Worm (Caenorhabditis elegans) whole organism, early embryonic: ENCODE data around the gene idpa-2.

Source experiments
- B0310.2 ChIP-seq: sonication (generic microtip); optimal IDR thresholded peaks from 2 replicates; lab custom pipeline; 2016; ENCODE audit warnings: mild to moderate bottlenecking, missing genetic modification characterization, missing compliant biosample characterization
- F13C5.2 ChIP-seq: sonication (generic microtip); optimal IDR thresholded peaks from 2 replicates; lab custom pipeline; 2017; ENCODE audit warnings: mild to moderate bottlenecking, missing genetic modification characterization, inconsistent platforms, missing compliant biosample characterization
- aly-1 ChIP-seq: sonication (generic microtip); optimal IDR thresholded peaks from 2 replicates; lab custom pipeline; 2016; ENCODE audit warnings: missing genetic modification characterization, missing compliant biosample characterization
- ama-1 ChIP-seq: fragments of 150-350 bp; optimal IDR thresholded peaks from 2 replicates; lab custom pipeline; 2014
- ceh-13 ChIP-seq: fragments of 200-800 bp; sonication (Bioruptor generic); optimal IDR thresholded peaks from 2 replicates; lab custom pipeline; 2018; ENCODE audit warnings: mild to moderate bottlenecking, missing genetic modification characterization, missing compliant biosample characterization
- ceh-36 ChIP-seq: sonication (generic microtip); optimal IDR thresholded peaks from 2 replicates; lab custom pipeline; 2016; ENCODE audit warnings: missing genetic modification characterization, inconsistent platforms, missing compliant biosample characterization
- ets-7 ChIP-seq: sonication (generic microtip); optimal IDR thresholded peaks from 2 replicates; lab custom pipeline; 2016; ENCODE audit warnings: missing genotype, missing genetic modification characterization, missing compliant biosample characterization
- flt-1 ChIP-seq: fragments of 200-800 bp; sonication (Bioruptor generic); IDR thresholded peaks from 2 replicates; pipeline ENCODE4 v1.3.6; 2022; ENCODE audit warnings: missing genetic modification characterization, missing compliant biosample characterization
- hmbx-1 ChIP-seq: sonication (generic microtip); optimal IDR thresholded peaks from 2 replicates; lab custom pipeline; 2016; ENCODE audit warnings: mild to moderate bottlenecking, missing genetic modification characterization, missing compliant biosample characterization
- hmg-4 ChIP-seq: fragments of 200-800 bp; sonication (Bioruptor generic); optimal IDR thresholded peaks from 2 replicates; lab custom pipeline; 2018; ENCODE audit warnings: mild to moderate bottlenecking, missing genetic modification characterization, missing compliant biosample characterization
- hnd-1 ChIP-seq: sonication (generic microtip); optimal IDR thresholded peaks from 2 replicates; lab custom pipeline; 2016; ENCODE audit warnings: missing genetic modification characterization, missing compliant biosample characterization
- pes-1 ChIP-seq: fragments of 200-800 bp; sonication (Bioruptor generic); IDR thresholded peaks from 2 replicates; pipeline ENCODE4 v1.3.6; 2022; ENCODE audit warnings: missing genetic modification reagents, missing genetic modification characterization, missing compliant biosample characterization
- scrt-1 ChIP-seq: fragments of 200-800 bp; sonication (Bioruptor generic); IDR thresholded peaks from 2 replicates; pipeline ENCODE4 v1.3.6; 2022; ENCODE audit warnings: missing genetic modification characterization, missing compliant biosample characterization
- tbx-11 ChIP-seq: fragments of 200-800 bp; sonication (Bioruptor generic); IDR thresholded peaks from 2 replicates; pipeline ENCODE4 v1.3.6; 2022; ENCODE audit warnings: missing genetic modification characterization, missing compliant biosample characterization

DNA sequence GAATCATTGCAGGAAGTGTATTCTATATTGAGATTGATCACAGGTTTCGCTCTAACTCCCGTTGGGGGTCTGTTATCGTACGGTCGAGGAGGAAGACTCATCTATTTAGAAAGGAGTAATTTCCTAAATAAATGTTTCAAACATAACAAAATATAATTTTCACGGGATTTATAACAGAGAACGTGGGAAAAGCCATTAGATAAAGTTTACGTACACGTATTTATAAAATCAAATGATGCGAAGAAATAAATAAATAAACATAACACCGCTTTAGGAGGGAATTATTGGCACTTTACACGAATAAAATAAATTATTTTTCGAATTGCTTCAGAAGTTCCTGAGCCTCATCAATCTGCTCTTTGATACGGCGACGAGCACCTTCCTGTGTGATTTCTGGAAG lies 15.9 kb upstream of the idpa-2 start, which contains the start of gene F07H5.10:
- TF ChIP-seq F13C5.2 (tag; lab: Kevin White, UChicago) (no peak), ama-1 (lab: Kevin White, UChicago) (no peak), hmg-4 (GFP tag; lab: Kevin White, UChicago) (no peak), pes-1 (GFP tag; lab: Robert Waterston, UW) (no peak), flt-1 (GFP tag; lab: Robert Waterston, UW) (no peak), scrt-1 (GFP tag; lab: Robert Waterston, UW) (no peak), hmbx-1 (no peak), aly-1 (tag; lab: Kevin White, UChicago) (no peak), ceh-13 (GFP tag; lab: Kevin White, UChicago) (no peak), tbx-11 (no peak), ets-7 (tag; lab: Kevin White, UChicago) (no peak), B0310.2 (tag; lab: Kevin White, UChicago) (no peak), ceh-36 (tag; lab: Kevin White, UChicago) (no peak), hnd-1 (tag; lab: Kevin White, UChicago) (no peak)
